Worm (Caenorhabditis elegans): Measurements from ENCODE around the gene col-36.

Gene col-36

ce11 chrII:7131871-7132693, 36.5 kb downstream of the col-36 start, which contains the start of the genes T07F8.4 and gld-3:
Gene T07F8.4 (minus strand): TSS chrII:7132032.
Gene gld-3 (plus strand): TSS chrII:7132643.
- no peak for TF ChIP-seq B0310.2 (tag; optimal IDR thresholded peaks at IDR 0.05)
- TF ChIP-seq scrt-1 (GFP tag; IDR thresholded peaks at IDR 0.05) = no peak
- TF ChIP-seq pes-1 (GFP tag; IDR thresholded peaks at IDR 0.05) = no peak
- TF ChIP-seq flt-1 (GFP tag; IDR thresholded peaks at IDR 0.05) = no peak
- no peak for TF ChIP-seq F13C5.2 (tag; optimal IDR thresholded peaks at IDR 0.05)
- no peak for TF ChIP-seq ceh-13 (GFP tag; optimal IDR thresholded peaks at IDR 0.05)
- TF ChIP-seq hnd-1 (tag; optimal IDR thresholded peaks at IDR 0.05) = no peak
- TF ChIP-seq ama-1 (optimal IDR thresholded peaks at IDR 0.05) = no peak
- no peak for TF ChIP-seq ceh-36 (tag; optimal IDR thresholded peaks at IDR 0.05)
- no peak for TF ChIP-seq ets-7 (tag; optimal IDR thresholded peaks at IDR 0.05)
- no peak for TF ChIP-seq tbx-11 (GFP tag; IDR thresholded peaks at IDR 0.05)
- no peak for TF ChIP-seq tbx-37 (GFP tag; conservative IDR thresholded peaks at IDR 0.05)
- TF ChIP-seq aly-1 (tag; optimal IDR thresholded peaks at IDR 0.05) = no peak
- TF ChIP-seq hmg-4 (GFP tag; optimal IDR thresholded peaks at IDR 0.05) = no peak
- TF ChIP-seq tra-4 (tag; optimal IDR thresholded peaks at IDR 0.05) = no peak
- no peak for TF ChIP-seq sea-1 (GFP tag; conservative IDR thresholded peaks at IDR 0.05)
- TF ChIP-seq hmbx-1 (tag; optimal IDR thresholded peaks at IDR 0.05) = no peak

ce11 chrII:7126457-7126856, 42.2 kb downstream of the col-36 start, which contains the start of gene F10E7.1:
Gene F10E7.1 (plus strand): TSS chrII:7126757.
- no peak for TF ChIP-seq aly-1 (tag; optimal IDR thresholded peaks at IDR 0.05)
- no peak for TF ChIP-seq tbx-37 (GFP tag; conservative IDR thresholded peaks at IDR 0.05)
- no peak for TF ChIP-seq ceh-36 (tag; optimal IDR thresholded peaks at IDR 0.05)
- TF ChIP-seq sea-1 (GFP tag; conservative IDR thresholded peaks at IDR 0.05) = no peak
- TF ChIP-seq ets-7 (tag; optimal IDR thresholded peaks at IDR 0.05) = no peak
- no peak for TF ChIP-seq tra-4 (tag; optimal IDR thresholded peaks at IDR 0.05)
- TF ChIP-seq F13C5.2 (tag; optimal IDR thresholded peaks at IDR 0.05) = no peak
- no peak for TF ChIP-seq flt-1 (GFP tag; IDR thresholded peaks at IDR 0.05)

ce11 chrII:7122661-7123418, 45.8 kb downstream of the col-36 start, which contains the start of gene F10E7.11:
Gene F10E7.11 (minus strand): TSS chrII:7122892.
- TF ChIP-seq ceh-13 (GFP tag; optimal IDR thresholded peaks at IDR 0.05) = no peak

- no peak for TF ChIP-seq ceh-36 (tag; optimal IDR thresholded peaks at IDR 0.05)
- no peak for TF ChIP-seq scrt-1 (GFP tag; IDR thresholded peaks at IDR 0.05)
- no peak for TF ChIP-seq tbx-37 (GFP tag; conservative IDR thresholded peaks at IDR 0.05)
- TF ChIP-seq sea-1 (GFP tag; conservative IDR thresholded peaks at IDR 0.05) = no peak
- TF ChIP-seq ceh-13 (GFP tag; optimal IDR thresholded peaks at IDR 0.05) = no peak
- TF ChIP-seq hnd-1 (tag; optimal IDR thresholded peaks at IDR 0.05) = no peak
- TF ChIP-seq aly-1 (tag; optimal IDR thresholded peaks at IDR 0.05) = no peak
- TF ChIP-seq F13C5.2 (tag; optimal IDR thresholded peaks at IDR 0.05) = no peak
- no peak for TF ChIP-seq ama-1 (optimal IDR thresholded peaks at IDR 0.05)
- TF ChIP-seq B0310.2 (tag; optimal IDR thresholded peaks at IDR 0.05) = no peak
Observed at ce11 chrII:7121762-7122292, 46.8 kb downstream of the col-36 start, which contains the start of gene F10E7.2. Gene F10E7.2 (plus strand): TSS chrII:7122242.

ce11 chrII:7119525-7119924, 49.1 kb downstream of the col-36 start:
- TF ChIP-seq hmg-4 (GFP tag; optimal IDR thresholded peaks at IDR 0.05) = no peak
- TF ChIP-seq ceh-13 (GFP tag; optimal IDR thresholded peaks at IDR 0.05) = no peak
- TF ChIP-seq tra-4 (tag; optimal IDR thresholded peaks at IDR 0.05) = no peak
- TF ChIP-seq ets-7 (tag; optimal IDR thresholded peaks at IDR 0.05) = no peak
- no peak for TF ChIP-seq sea-1 (GFP tag; conservative IDR thresholded peaks at IDR 0.05)
- TF ChIP-seq pes-1 (GFP tag; IDR thresholded peaks at IDR 0.05) = no peak
- no peak for TF ChIP-seq ceh-36 (tag; optimal IDR thresholded peaks at IDR 0.05)
- TF ChIP-seq flt-1 (GFP tag; IDR thresholded peaks at IDR 0.05) = no peak
- TF ChIP-seq hnd-1 (tag; optimal IDR thresholded peaks at IDR 0.05) = no peak
- TF ChIP-seq F13C5.2 (tag; optimal IDR thresholded peaks at IDR 0.05) = no peak
- TF ChIP-seq hmbx-1 (tag; optimal IDR thresholded peaks at IDR 0.05) = no peak
- TF ChIP-seq ama-1 (optimal IDR thresholded peaks at IDR 0.05) = no peak
- TF ChIP-seq tbx-37 (GFP tag; conservative IDR thresholded peaks at IDR 0.05) = no peak
- no peak for TF ChIP-seq scrt-1 (GFP tag; IDR thresholded peaks at IDR 0.05)
- TF ChIP-seq tbx-11 (GFP tag; IDR thresholded peaks at IDR 0.05) = no peak
- no peak for TF ChIP-seq B0310.2 (tag; optimal IDR thresholded peaks at IDR 0.05)
- no peak for TF ChIP-seq aly-1 (tag; optimal IDR thresholded peaks at IDR 0.05)

Measured in whole organism, early embryonic.